Fruit fly (Drosophila melanogaster) whole organism, embryonic: Measurements from ENCODE around the gene lectin-33A.

ENCODE experiments used
- Blimp-1 ChIP-seq: fragments of 200-800 bp; sonication (Bioruptor generic); optimal IDR thresholded peaks from 3 replicates; lab custom pipeline; 2018; ENCODE audit warnings: missing biosample characterization, missing genetic modification characterization, mild to moderate bottlenecking, moderate library complexity, missing genetic modification reagents
- CG11093 ChIP-seq: fragments of 200-800 bp; sonication (Bioruptor generic); IDR thresholded peaks from 3 replicates; pipeline ENCODE4 v1.3.6; 2022; ENCODE audit warnings: missing biosample characterization, missing genetic modification characterization
- CG11456 ChIP-seq: fragments of 200-800 bp; sonication (Bioruptor generic); IDR thresholded peaks from 3 replicates; pipeline ENCODE4 v1.3.6; 2022; ENCODE audit warnings: missing biosample characterization, missing genetic modification characterization
- CG11696 ChIP-seq: fragments of 200-800 bp; sonication (Bioruptor generic); IDR thresholded peaks from 2 replicates; pipeline ENCODE4 v1.3.6; 2022; ENCODE audit warnings: missing biosample characterization, missing genetic modification characterization
- CG1233 ChIP-seq: fragments of 200-800 bp; sonication (Bioruptor generic); optimal IDR thresholded peaks from 4 replicates; lab custom pipeline; 2018; ENCODE audit warnings: missing biosample characterization, mild to moderate bottlenecking, missing genetic modification characterization
- CG14441 ChIP-seq: fragments of 200-800 bp; sonication (Bioruptor generic); IDR thresholded peaks from 2 replicates; pipeline ENCODE4 v1.3.6; 2022; ENCODE audit warnings: missing biosample characterization, missing genetic modification characterization
- CG17385 ChIP-seq: fragments of 200-800 bp; sonication (Bioruptor generic); optimal IDR thresholded peaks from 3 replicates; lab custom pipeline; 2018; ENCODE audit warnings: missing biosample characterization, mild to moderate bottlenecking, missing genetic modification characterization
- CG18011 ChIP-seq: fragments of 200-800 bp; sonication (Bioruptor generic); optimal IDR thresholded peaks from 2 replicates; lab custom pipeline; 2017; ENCODE audit warnings: missing biosample characterization, missing genetic modification characterization, mild to moderate bottlenecking, moderate library complexity, missing genotype
- CG2199 ChIP-seq: fragments of 200-800 bp; sonication (Bioruptor generic); IDR thresholded peaks from 3 replicates; pipeline ENCODE4 v1.3.6; 2022; ENCODE audit warnings: missing biosample characterization, missing genetic modification characterization
- CG31441 ChIP-seq: fragments of 200-800 bp; sonication (Bioruptor generic); IDR thresholded peaks from 2 replicates; pipeline ENCODE4 v1.3.6; 2022; ENCODE audit warnings: missing biosample characterization, missing genetic modification characterization
- CG4282 ChIP-seq: fragments of 200-800 bp; sonication (Bioruptor generic); optimal IDR thresholded peaks from 2 replicates; lab custom pipeline; 2016; ENCODE audit warnings: missing biosample characterization, missing genetic modification characterization
- CG7357 ChIP-seq: fragments of 200-800 bp; sonication (Bioruptor generic); IDR thresholded peaks from 3 replicates; pipeline ENCODE4 v1.3.6; 2022; ENCODE audit warnings: missing biosample characterization, missing genetic modification characterization
- CG7839 ChIP-seq: fragments of 200-800 bp; sonication (Bioruptor generic); optimal IDR thresholded peaks from 3 replicates; lab custom pipeline; 2018; ENCODE audit warnings: missing biosample characterization, mild to moderate bottlenecking, missing genetic modification characterization, moderate library complexity
- CG8281 ChIP-seq: fragments of 200-800 bp; sonication (Bioruptor generic); optimal IDR thresholded peaks from 2 replicates; lab custom pipeline; 2018; ENCODE audit warnings: missing biosample characterization, mild to moderate bottlenecking, missing genetic modification characterization, moderate library complexity
- CG8388 ChIP-seq: fragments of 200-800 bp; sonication (Bioruptor generic); optimal IDR thresholded peaks from 2 replicates; lab custom pipeline; 2019; ENCODE audit warnings: missing biosample characterization, mild to moderate bottlenecking, missing genetic modification characterization, moderate library complexity
- CG9932 ChIP-seq: fragments of 200-800 bp; sonication (Bioruptor generic); IDR thresholded peaks from 2 replicates; pipeline ENCODE4 v1.3.6; 2022; ENCODE audit warnings: missing biosample characterization, missing genetic modification characterization
- Ets65A ChIP-seq: fragments of 200-800 bp; sonication (Bioruptor generic); peaks from one replicate; lab custom pipeline; 2016; ENCODE audit warnings: missing biosample characterization, missing genetic modification characterization
- Fer1 ChIP-seq: fragments of 200-800 bp; sonication (Bioruptor generic); optimal IDR thresholded peaks from 2 replicates; lab custom pipeline; 2017; ENCODE audit warnings: missing biosample characterization, mild to moderate bottlenecking, missing genetic modification characterization
- HHEX ChIP-seq: fragments of 200-800 bp; sonication (Bioruptor generic); optimal IDR thresholded peaks from 3 replicates; lab custom pipeline; 2017; ENCODE audit warnings: missing biosample characterization, mild to moderate bottlenecking, missing genetic modification characterization, missing genetic modification reagents
- HLHmδ ChIP-seq: fragments of 200-800 bp; sonication (Bioruptor generic); optimal IDR thresholded peaks from 2 replicates; lab custom pipeline; 2018; ENCODE audit warnings: missing biosample characterization, mild to moderate bottlenecking, missing genetic modification characterization, moderate library complexity
- Hr3 ChIP-seq: fragments of 200-800 bp; sonication (Bioruptor generic); optimal IDR thresholded peaks from 3 replicates; lab custom pipeline; 2016; ENCODE audit warnings: missing biosample characterization, missing genetic modification characterization
- Kr ChIP-seq: fragments of 200-800 bp; sonication (Bioruptor generic); optimal IDR thresholded peaks from 2 replicates; lab custom pipeline; 2017; ENCODE audit warnings: missing biosample characterization, mild to moderate bottlenecking, missing genetic modification characterization
- Med ChIP-seq: fragments of 200-800 bp; sonication (Bioruptor generic); peaks from one replicate; lab custom pipeline; 2016; ENCODE audit warnings: missing biosample characterization, missing genetic modification characterization, mild to moderate bottlenecking, inconsistent platforms, moderate library complexity
- Nf-YA ChIP-seq: fragments of 200-800 bp; sonication (Bioruptor generic); IDR thresholded peaks from 2 replicates; pipeline ENCODE4 v1.3.6; 2022; ENCODE audit warnings: missing biosample characterization, missing genetic modification characterization
- Oli ChIP-seq: fragments of 200-800 bp; sonication (Bioruptor generic); optimal IDR thresholded peaks from 2 replicates; lab custom pipeline; 2018; ENCODE audit warnings: missing biosample characterization, mild to moderate bottlenecking, missing genetic modification characterization, moderate library complexity
- Pdp1 ChIP-seq, 2 experiments: fragments of 200-800 bp; sonication (Bioruptor generic); optimal IDR thresholded peaks; 3 replicates each; lab custom pipeline; 2016; ENCODE audit warnings: missing biosample characterization in 2 of 2, missing genetic modification characterization in 2 of 2, mild to moderate bottlenecking in 1 of 2, moderate library complexity in 1 of 2
- Six4 ChIP-seq: fragments of 200-800 bp; sonication (Bioruptor generic); optimal IDR thresholded peaks from 2 replicates; lab custom pipeline; 2016; ENCODE audit warnings: missing biosample characterization, missing genetic modification characterization
- ac ChIP-seq: fragments of 200-800 bp; sonication (Bioruptor generic); optimal IDR thresholded peaks from 3 replicates; lab custom pipeline; 2017; ENCODE audit warnings: missing biosample characterization, mild to moderate bottlenecking, missing genetic modification characterization
- az2 ChIP-seq: fragments of 200-800 bp; sonication (Bioruptor generic); optimal IDR thresholded peaks from 3 replicates; lab custom pipeline; 2016; ENCODE audit warnings: missing biosample characterization, missing genetic modification characterization
- bowl ChIP-seq: fragments of 200-800 bp; sonication (Bioruptor generic); IDR thresholded peaks from 2 replicates; pipeline ENCODE4 v1.3.6; 2022; ENCODE audit warnings: missing biosample characterization, missing genetic modification characterization
- br ChIP-seq: fragments of >200 bp; optimal IDR thresholded peaks from 2 replicates; lab custom pipeline; 2017
- cg ChIP-seq: fragments of 200-800 bp; sonication (Bioruptor generic); optimal IDR thresholded peaks from 3 replicates; lab custom pipeline; 2019; ENCODE audit warnings: missing biosample characterization, mild to moderate bottlenecking, missing genetic modification characterization, moderate library complexity
- chinmo ChIP-seq: fragments of 200-800 bp; sonication (Bioruptor generic); IDR thresholded peaks from 4 replicates; pipeline ENCODE4 v1.3.6; 2022; ENCODE audit warnings: missing biosample characterization, missing genetic modification characterization; ENCODE audit not compliant: partially characterized antibody
- crol ChIP-seq: fragments of 200-800 bp; sonication (Bioruptor generic); IDR thresholded peaks from 2 replicates; pipeline ENCODE4 v1.3.6; 2022; ENCODE audit warnings: missing biosample characterization, missing genetic modification characterization
- dmrt11E ChIP-seq: fragments of 200-800 bp; sonication (Bioruptor generic); optimal IDR thresholded peaks from 3 replicates; lab custom pipeline; 2018; ENCODE audit warnings: missing biosample characterization, mild to moderate bottlenecking, missing genetic modification characterization, moderate library complexity
- esg ChIP-seq: fragments of 200-800 bp; sonication (Bioruptor generic); conservative IDR thresholded peaks from 2 replicates; pipeline ENCODE4 v1.3.6; 2022; ENCODE audit warnings: missing biosample characterization, missing genetic modification characterization
- gcm2 ChIP-seq: fragments of 200-800 bp; sonication (Bioruptor generic); optimal IDR thresholded peaks from 2 replicates; lab custom pipeline; 2016; ENCODE audit warnings: missing biosample characterization, missing genetic modification characterization
- grau ChIP-seq: fragments of 200-800 bp; optimal IDR thresholded peaks from 3 replicates; lab custom pipeline; 2019; ENCODE audit warnings: missing biosample characterization, mild to moderate bottlenecking, missing genetic modification characterization, moderate library complexity
- gsb-n ChIP-seq: fragments of 200-800 bp; sonication (Bioruptor generic); optimal IDR thresholded peaks from 3 replicates; lab custom pipeline; 2018; ENCODE audit warnings: missing biosample characterization, mild to moderate bottlenecking, missing genetic modification characterization
- klu ChIP-seq: fragments of 200-800 bp; sonication (Bioruptor generic); IDR thresholded peaks from 2 replicates; pipeline ENCODE4 v1.3.6; 2022; ENCODE audit warnings: missing biosample characterization, missing genetic modification characterization
- kni ChIP-seq: fragments of 200-800 bp; sonication (Bioruptor generic); optimal IDR thresholded peaks from 3 replicates; lab custom pipeline; 2017; ENCODE audit warnings: mild to moderate bottlenecking, missing biosample characterization, missing genetic modification reagents, missing genetic modification characterization
- nerfin-2 ChIP-seq: fragments of 200-800 bp; sonication (Bioruptor generic); IDR thresholded peaks from 2 replicates; pipeline ENCODE4 v1.3.6; 2022; ENCODE audit warnings: missing biosample characterization, missing genetic modification characterization; ENCODE audit not compliant: partially characterized antibody
- pfk ChIP-seq: fragments of 200-800 bp; sonication (Bioruptor generic); optimal IDR thresholded peaks from 2 replicates; lab custom pipeline; 2018; ENCODE audit warnings: missing biosample characterization, mild to moderate bottlenecking, missing genetic modification characterization, moderate library complexity
- run ChIP-seq: fragments of 200-800 bp; sonication (Bioruptor generic); optimal IDR thresholded peaks from 3 replicates; lab custom pipeline; 2018; ENCODE audit warnings: missing biosample characterization, mild to moderate bottlenecking, missing genetic modification characterization
- sd ChIP-seq: fragments of 200-800 bp; sonication (Bioruptor generic); optimal IDR thresholded peaks from 3 replicates; lab custom pipeline; 2018; ENCODE audit warnings: missing biosample characterization, mild to moderate bottlenecking, missing genetic modification characterization, moderate library complexity
- sens ChIP-seq: fragments of 200-800 bp; sonication (Bioruptor generic); peaks from one replicate; lab custom pipeline; 2016; ENCODE audit warnings: missing biosample characterization, missing genetic modification characterization
- tin ChIP-seq: fragments of 200-800 bp; sonication (Bioruptor generic); optimal IDR thresholded peaks from 3 replicates; lab custom pipeline; 2016; ENCODE audit warnings: missing biosample characterization, missing genetic modification characterization
- vvl ChIP-seq: fragments of 200-800 bp; sonication (Bioruptor generic); IDR thresholded peaks from 2 replicates; pipeline ENCODE4 v1.3.6; 2022; ENCODE audit warnings: missing biosample characterization, missing genetic modification characterization

lectin-33A gene

dm6 chr2L:11049723-11050122, 47.9 kb downstream of the lectin-33A start:
- no peak for TF ChIP-seq CG9932
- no peak for TF ChIP-seq pfk (GFP tag; lab: Kevin White, UChicago)
- TF ChIP-seq run (tag; lab: Kevin White, UChicago): no peak
- TF ChIP-seq CG4282 (GFP tag; lab: Kevin White, UChicago): no peak
- TF ChIP-seq CG17385 (GFP tag; lab: Kevin White, UChicago): peak; percentile 15
- TF ChIP-seq esg (GFP tag; lab: Robert Waterston, UW): no peak
- TF ChIP-seq tin (GFP tag; lab: Kevin White, UChicago): no peak
- TF ChIP-seq CG11093 (GFP tag; lab: Robert Waterston, UW): no peak
- no peak for TF ChIP-seq bowl (GFP tag; lab: Robert Waterston, UW)
- TF ChIP-seq ac: no peak
- peak; percentile 59 for TF ChIP-seq vvl (GFP tag; lab: Robert Waterston, UW)
- no peak for TF ChIP-seq CG2199 (GFP tag; lab: Robert Waterston, UW)
- TF ChIP-seq CG7839 (tag; lab: Kevin White, UChicago): no peak
- TF ChIP-seq gsb-n (tag; lab: Kevin White, UChicago): no peak
- no peak for TF ChIP-seq Fer1 (GFP tag; lab: Kevin White, UChicago)
- peak; percentile 29 for TF ChIP-seq kni (GFP tag; lab: Kevin White, UChicago)
- no peak for TF ChIP-seq CG1233 (GFP tag; lab: Kevin White, UChicago)
- TF ChIP-seq br (lab: Kevin White, UChicago): no peak
- no peak for TF ChIP-seq CG18011 (GFP tag; lab: Kevin White, UChicago)
- TF ChIP-seq Kr (GFP tag; lab: Kevin White, UChicago): no peak
- no peak for TF ChIP-seq Oli (tag; lab: Kevin White, UChicago)
- TF ChIP-seq dmrt11E: no peak
- no peak for TF ChIP-seq HLHmδ (GFP tag; lab: Kevin White, UChicago)
- TF ChIP-seq Blimp-1 (GFP tag; lab: Kevin White, UChicago): no peak
- TF ChIP-seq Pdp1 (GFP tag; optimal IDR thresholded peaks at IDR 0.05; lab: Kevin White, UChicago): no peak
- TF ChIP-seq Hr3 (GFP tag; lab: Kevin White, UChicago): no peak
- no peak for TF ChIP-seq cg (GFP tag; lab: Kevin White, UChicago)
- TF ChIP-seq sens (GFP tag; lab: Kevin White, UChicago): no peak
- peak; percentile 59 for TF ChIP-seq crol (GFP tag; lab: Robert Waterston, UW)
- no peak for TF ChIP-seq CG14441
- TF ChIP-seq CG11456: no peak
- TF ChIP-seq nerfin-2 (GFP tag; lab: Robert Waterston, UW): no peak
- no peak for TF ChIP-seq gcm2 (GFP tag; lab: Kevin White, UChicago)
- TF ChIP-seq CG8388 (GFP tag; lab: Kevin White, UChicago): no peak
- no peak for TF ChIP-seq CG11696 (GFP tag; lab: Robert Waterston, UW)
- TF ChIP-seq CG8281 (tag; lab: Kevin White, UChicago): peak; percentile 52
- 0 out of 4 replicates have a peak, but pooled peaks have one; percentile 11 for TF ChIP-seq chinmo (GFP tag; lab: Robert Waterston, UW)

dm6 chr2L:11051644-11052492, 50.0 kb downstream of the lectin-33A start:
- TF ChIP-seq CG7357 (0 out of 3 replicates have a peak, but pooled peaks have one; percentile 18), Six4 (no peak), az2 (GFP tag; lab: Kevin White, UChicago) (no peak), grau (peak; percentile 41), Med (GFP tag; lab: Kevin White, UChicago) (peak; percentile 56), CG11456 (0 out of 3 replicates have a peak, but pooled peaks have one; percentile 37), HHEX (GFP tag; lab: Kevin White, UChicago) (no peak), Nf-YA (GFP tag; lab: Robert Waterston, UW) (no peak), klu (GFP tag; lab: Robert Waterston, UW) (0 out of 2 replicates have a peak, but pooled peaks have one; percentile 17), CG31441 (no peak), sd (tag; lab: Kevin White, UChicago) (peak; percentile 1), nerfin-2 (GFP tag; lab: Robert Waterston, UW) (0 out of 2 replicates have a peak, but pooled peaks have one; percentile 10), Ets65A (peak; percentile 13), CG9932 (peak; percentile 44; the same call in 1 of the 2 replicates), gsb-n (tag; lab: Kevin White, UChicago) (no peak)
